Worm (Caenorhabditis elegans) whole organism, midembryonic: Measurements from ENCODE around the gene T19D12.9.

Source experiments
- cog-1 ChIP-seq: sonication (generic microtip); optimal IDR thresholded peaks from 2 replicates; lab custom pipeline; 2016; ENCODE audit warnings: missing genetic modification characterization, missing compliant biosample characterization
- klf-2 ChIP-seq: fragments of 200-800 bp; sonication (Bioruptor generic); conservative IDR thresholded peaks from 2 replicates; pipeline ENCODE4 v1.3.6; 2022; ENCODE audit warnings: missing genetic modification reagents, missing genetic modification characterization, missing compliant biosample characterization
- tab-1 ChIP-seq: fragments of 200-800 bp; sonication (Bioruptor generic); IDR thresholded peaks from 2 replicates; pipeline ENCODE4 v1.3.6; 2022; ENCODE audit warnings: missing genetic modification characterization, missing compliant biosample characterization

DNA sequence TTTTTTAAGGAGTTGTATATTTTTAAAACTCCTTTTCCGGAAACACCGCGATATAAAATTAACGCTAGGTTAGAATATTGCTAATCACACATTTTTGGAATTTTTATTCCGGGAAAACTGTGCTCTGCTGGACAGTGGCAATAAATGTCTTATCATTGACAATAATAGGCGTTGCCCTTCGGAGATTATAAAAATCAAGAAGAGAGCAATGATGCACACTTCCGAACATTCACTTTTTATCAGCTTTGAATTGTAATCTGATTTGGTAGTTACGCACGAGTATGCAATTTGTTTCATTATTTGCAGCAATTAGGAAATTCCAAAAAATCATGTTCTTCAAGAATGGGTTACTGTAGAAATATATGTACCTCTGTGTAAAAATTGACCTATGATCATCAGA lies 38.0 kb downstream of the T19D12.9 start:
- TF ChIP-seq cog-1 (tag; lab: Kevin White, UChicago) (no peak), klf-2 (GFP tag; lab: Robert Waterston, UW) (no peak), tab-1 (GFP tag; lab: Robert Waterston, UW) (no peak)
